Fruit fly (Drosophila melanogaster): ENCODE measurements around the gene CG11403.

Gene CG11403

dm6 chrX:1270655-1271054 is 31.0 kb upstream of the CG11403 start (continued):
- TF ChIP-seq seq (GFP tag; IDR thresholded peaks at IDR 0.05) (no peak), bab2 (GFP tag; optimal IDR thresholded peaks at IDR 0.05) (peak; percentile 22), E2f2 (GFP tag; IDR thresholded peaks at IDR 0.05) (no peak), zen2 (GFP tag; IDR thresholded peaks at IDR 0.05; ENCODE audit: partially characterized antibody) (no peak), schlank (tag; optimal IDR thresholded peaks at IDR 0.05) (peak; percentile 9), CG18262 (tag; optimal IDR thresholded peaks at IDR 0.05) (peak; percentile 55), Xrp1 (GFP tag; IDR thresholded peaks at IDR 0.05) (peak; percentile 56), NfI (GFP tag; optimal IDR thresholded peaks at IDR 0.05) (peak; percentile 58), ken (GFP tag; IDR thresholded peaks at IDR 0.05) (0 out of 3 replicates have a peak, but pooled peaks have one; percentile 4), prd (optimal IDR thresholded peaks at IDR 0.05) (no peak), prd (GFP tag; IDR thresholded peaks at IDR 0.05) (peak; percentile 50; the same call in 2 of the 3 replicates), CG9876 (GFP tag; optimal IDR thresholded peaks at IDR 0.05) (no peak), CG1529 (GFP tag; optimal IDR thresholded peaks at IDR 0.05) (no peak), CG33557 (GFP tag; optimal IDR thresholded peaks at IDR 0.05) (no peak), nerfin-2 (GFP tag; IDR thresholded peaks at IDR 0.05; ENCODE audit: partially characterized antibody) (no peak), fd3F (GFP tag; optimal IDR thresholded peaks at IDR 0.05) (peak; percentile 18), CG11085 (GFP tag; IDR thresholded peaks at IDR 0.05) (peak; percentile 40; the same call in 1 of the 2 replicates), GATAe (GFP tag; conservative IDR thresholded peaks at IDR 0.05) (no peak), Trl (optimal IDR thresholded peaks at IDR 0.05) (no peak), Trl (GFP tag; optimal IDR thresholded peaks at IDR 0.05) (peak; percentile 12), CG1024 (GFP tag; IDR thresholded peaks at IDR 0.05) (no peak), danr (GFP tag; IDR thresholded peaks at IDR 0.05) (no peak), Hmr (GFP tag; optimal IDR thresholded peaks at IDR 0.05) (peak; percentile 61), CG10654 (GFP tag; optimal IDR thresholded peaks at IDR 0.05) (no peak), Stat92E (GFP tag; optimal IDR thresholded peaks at IDR 0.05) (no peak), psq (GFP tag; optimal IDR thresholded peaks at IDR 0.05) (no peak), CG14667 (GFP tag; IDR thresholded peaks at IDR 0.05) (no peak), tx (GFP tag; optimal IDR thresholded peaks at IDR 0.05) (no peak), ssp (GFP tag; IDR thresholded peaks at IDR 0.05) (no peak), CG12942 (GFP tag; optimal IDR thresholded peaks at IDR 0.05) (no peak), ci (GFP tag; IDR thresholded peaks at IDR 0.05) (no peak), CG11247 (GFP tag; IDR thresholded peaks at IDR 0.05) (no peak)

dm6 chrX:1270183-1270582 is 30.5 kb upstream of the CG11403 start:
- TF ChIP-seq CG5953 (GFP tag; IDR thresholded peaks at IDR 0.05) (no peak), zf30C (GFP tag; optimal IDR thresholded peaks at IDR 0.05) (no peak), CG15269 (tag; optimal IDR thresholded peaks at IDR 0.05) (no peak), CG13894 (tag; optimal IDR thresholded peaks at IDR 0.05) (peak; percentile 98), so (GFP tag; IDR thresholded peaks at IDR 0.05) (no peak)

dm6 chrX:1269700-1270099 is 30.0 kb upstream of the CG11403 start:
- TF ChIP-seq dysf (GFP tag; IDR thresholded peaks at IDR 0.05) (no peak), Adf1 (GFP tag; IDR thresholded peaks at IDR 0.05) (no peak), Lhr (GFP tag; optimal IDR thresholded peaks at IDR 0.05) (no peak), CG8290 (GFP tag; optimal IDR thresholded peaks at IDR 0.05) (no peak), CG8290 (tag; optimal IDR thresholded peaks at IDR 0.05) (peak in 1 of 2 experiments; percentile 40), Usf (GFP tag; optimal IDR thresholded peaks at IDR 0.05) (no peak), CG10366 (GFP tag; IDR thresholded peaks at IDR 0.05) (peak; percentile 23; the same call in 1 of the 2 replicates), vvl (GFP tag; IDR thresholded peaks at IDR 0.05) (peak; percentile 30; the same call in 1 of the 2 replicates), Optix (GFP tag; IDR thresholded peaks at IDR 0.05) (peak; percentile 30; the same call in 1 of the 3 replicates), ken (GFP tag; IDR thresholded peaks at IDR 0.05) (0 out of 3 replicates have a peak, but pooled peaks have one; percentile 41), CG10543 (GFP tag; optimal IDR thresholded peaks at IDR 0.05) (no peak), Max (GFP tag; optimal IDR thresholded peaks at IDR 0.05) (no peak), Xrp1 (GFP tag; IDR thresholded peaks at IDR 0.05) (0 out of 2 replicates have a peak, but pooled peaks have one; percentile 29), CG17328 (GFP tag; IDR thresholded peaks at IDR 0.05) (0 out of 2 replicates have a peak, but pooled peaks have one; percentile 19), grau (tag; optimal IDR thresholded peaks at IDR 0.05) (peak; percentile 90), danr (GFP tag; IDR thresholded peaks at IDR 0.05) (0 out of 2 replicates have a peak, but pooled peaks have one; percentile 5), gem (tag; optimal IDR thresholded peaks at IDR 0.05) (peak; percentile 20), CG3281 (GFP tag; optimal IDR thresholded peaks at IDR 0.05) (peak; percentile 7)
